Worm (Caenorhabditis elegans): ENCODE data around the gene rgs-4.

The rgs-4 gene

ce11 chrII:12677975-12678866, 23.7 kb downstream of the rgs-4 start (continued):
- TF ChIP-seq hlh-12 (tag; optimal IDR thresholded peaks at IDR 0.05): no peak
- peak; percentile 66 for TF ChIP-seq snpc-3.4 (tag; optimal IDR thresholded peaks at IDR 0.05)
- peak; percentile 97 for TF ChIP-seq mcd-1 (GFP tag; IDR thresholded peaks at IDR 0.05)
- no peak for TF ChIP-seq ztf-22 (GFP tag; optimal IDR thresholded peaks at IDR 0.05)
- peak; percentile 92 for TF ChIP-seq lin-26 (GFP tag; IDR thresholded peaks at IDR 0.05)
- TF ChIP-seq dpl-1 (GFP tag; optimal IDR thresholded peaks at IDR 0.05): peak; percentile 15
- peak; percentile 82 to 85 for TF ChIP-seq rec-8 (tag; optimal IDR thresholded peaks at IDR 0.05)
- TF ChIP-seq ekl-4 (GFP tag; IDR thresholded peaks at IDR 0.05): peak; percentile 50; the same call in 1 of the 2 replicates
- TF ChIP-seq athp-1 (tag; optimal IDR thresholded peaks at IDR 0.05): peak; percentile 82
- TF ChIP-seq snpc-1.3 (tag; optimal IDR thresholded peaks at IDR 0.05; ENCODE audit: insufficient read depth): peak; percentile 79
- no peak; the same call in 1 of the 2 replicates for TF ChIP-seq B0019.2 (GFP tag; conservative IDR thresholded peaks at IDR 0.05)
- TF ChIP-seq ceh-100 (GFP tag; IDR thresholded peaks at IDR 0.05): peak; percentile 55
- no peak for TF ChIP-seq egl-44 (GFP tag; IDR thresholded peaks at IDR 0.05)
- no peak for TF ChIP-seq lag-1 (GFP tag; IDR thresholded peaks at IDR 0.05)
- 0 out of 2 replicates have a peak, but pooled peaks have one; percentile 28 for TF ChIP-seq attf-6 (GFP tag; IDR thresholded peaks at IDR 0.05)
- TF ChIP-seq somi-1 (GFP tag; optimal IDR thresholded peaks at IDR 0.05): no peak
- no peak for TF ChIP-seq Y79H2A.3 (GFP tag; conservative IDR thresholded peaks at IDR 0.05)
- no peak for TF ChIP-seq tbx-9 (tag; optimal IDR thresholded peaks at IDR 0.05; ENCODE audit: borderline replicate concordance)
- TF ChIP-seq him-1 (tag; optimal IDR thresholded peaks at IDR 0.05): no peak
- TF ChIP-seq snpc-1.1 (tag; optimal IDR thresholded peaks at IDR 0.05; ENCODE audit: insufficient read depth): peak; percentile 21
- no peak for TF ChIP-seq egrh-3 (GFP tag; IDR thresholded peaks at IDR 0.05)
- no peak for TF ChIP-seq F55B11.4 (tag; optimal IDR thresholded peaks at IDR 0.05; ENCODE audit: borderline replicate concordance, insufficient read depth)
- TF ChIP-seq let-607 (tag; optimal IDR thresholded peaks at IDR 0.05): peak; percentile 40 to 73
- TF ChIP-seq rcor-1 (GFP tag; IDR thresholded peaks at IDR 0.05): peak; percentile 56
- no peak for TF ChIP-seq zfh-2 (GFP tag; conservative IDR thresholded peaks at IDR 0.05)
- no peak for TF ChIP-seq ets-4 (GFP tag; optimal IDR thresholded peaks at IDR 0.05)
- peak; percentile 39 for TF ChIP-seq efl-1 (GFP tag; optimal IDR thresholded peaks at IDR 0.05)
- TF ChIP-seq madf-10 (tag; optimal IDR thresholded peaks at IDR 0.05): peak; percentile 54
- TF ChIP-seq bed-1 (GFP tag; IDR thresholded peaks at IDR 0.05): no peak
- no peak for TF ChIP-seq nfya-2 (GFP tag; IDR thresholded peaks at IDR 0.05)
- TF ChIP-seq hmg-20 (GFP tag; IDR thresholded peaks at IDR 0.05): no peak
- TF ChIP-seq akir-1 (GFP tag; optimal IDR thresholded peaks at IDR 0.05): no peak
- no peak for TF ChIP-seq F23B12.7 (tag; optimal IDR thresholded peaks at IDR 0.05; ENCODE audit: insufficient read depth)
- no peak for TF ChIP-seq F39B2.1 (GFP tag; IDR thresholded peaks at IDR 0.05)
- no peak for TF ChIP-seq F52B5.7 (tag; optimal IDR thresholded peaks at IDR 0.05)
- peak; percentile 44; the same call in 1 of the 2 replicates for TF ChIP-seq hmg-1.2 (GFP tag; IDR thresholded peaks at IDR 0.05)
- peak; percentile 52 for TF ChIP-seq hrde-1 (tag; optimal IDR thresholded peaks at IDR 0.05; ENCODE audit: borderline replicate concordance)
- 0 out of 2 replicates have a peak, but pooled peaks have one; percentile 6 for TF ChIP-seq ztf-6 (GFP tag; IDR thresholded peaks at IDR 0.05)
- TF ChIP-seq snpc-4 (GFP tag; optimal IDR thresholded peaks at IDR 0.05): no peak
- TF ChIP-seq snpc-4 (tag; optimal IDR thresholded peaks at IDR 0.05): peak in 3 of 4 experiments; percentile 39 to 63 (median 54)
- TF ChIP-seq nfya-1 (tag; optimal IDR thresholded peaks at IDR 0.05; ENCODE audit: borderline replicate concordance, insufficient read depth): no peak
- TF ChIP-seq ztf-18 (tag; optimal IDR thresholded peaks at IDR 0.05): peak; percentile 66
- TF ChIP-seq die-1 (tag; optimal IDR thresholded peaks at IDR 0.05): peak; percentile 82
- no peak for TF ChIP-seq F10E7.11 (tag; optimal IDR thresholded peaks at IDR 0.05)

All from whole organism, young adult.